Fruit fly (Drosophila melanogaster): ENCODE measurements around the gene CG8012.
A peak's percentile ranks its signal among the peaks of the same experiment; 100 is the strongest.

Gene CG8012

DNA sequence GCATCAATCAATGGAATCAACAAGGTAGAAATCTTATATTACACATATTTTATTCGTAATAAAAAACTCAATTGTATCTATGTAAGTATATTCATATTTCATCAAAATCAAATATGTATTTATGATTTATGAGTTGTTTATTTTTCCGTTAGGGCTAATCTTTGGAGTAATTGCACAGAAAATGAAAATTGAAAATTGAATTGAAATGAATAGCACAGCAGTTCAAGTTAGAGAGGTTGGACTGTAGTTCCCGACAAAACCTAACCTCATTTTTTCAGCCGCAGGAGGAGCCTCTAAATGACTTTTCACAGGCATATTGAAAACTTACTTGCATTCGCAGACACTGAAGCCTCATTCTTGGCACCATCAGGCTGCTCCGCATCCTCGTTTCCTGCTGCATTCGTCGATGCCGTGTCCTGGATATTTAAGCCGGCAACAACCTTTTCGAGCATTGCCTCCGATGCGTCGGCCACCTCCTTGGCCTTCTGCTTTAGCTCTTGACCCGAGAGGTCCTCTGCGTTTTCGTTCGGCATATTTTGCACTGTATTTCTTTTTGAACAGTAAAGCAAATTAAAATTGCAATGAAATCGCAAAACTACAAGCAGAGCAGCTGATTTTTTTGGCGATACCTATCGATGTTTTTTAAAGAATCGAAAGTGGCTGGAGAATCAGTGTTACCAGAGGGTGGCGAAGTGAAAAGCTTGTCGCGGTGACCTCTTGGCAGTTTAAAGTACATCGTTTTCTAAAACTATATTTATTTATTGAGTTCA lies 37.1 kb upstream of the CG8012 start, which contains the start of gene Nmt (continued):
- TF ChIP-seq Fer3 (tag; optimal IDR thresholded peaks at IDR 0.05) = peak; percentile 39
- no peak for TF ChIP-seq repo (GFP tag; optimal IDR thresholded peaks at IDR 0.05)
- TF ChIP-seq TFAM (GFP tag; optimal IDR thresholded peaks at IDR 0.05) = no peak
- no peak for TF ChIP-seq Abd-B (GFP tag; optimal IDR thresholded peaks at IDR 0.05)
- TF ChIP-seq CG15514 (GFP tag; optimal IDR thresholded peaks at IDR 0.05) = peak; percentile 39
- TF ChIP-seq Doc3 (GFP tag; IDR thresholded peaks at IDR 0.05; ENCODE audit: partially characterized antibody) = peak; percentile 67
- TF ChIP-seq jigr1 (GFP tag; IDR thresholded peaks at IDR 0.05) = no peak
- no peak for TF ChIP-seq Hr51 (GFP tag; optimal IDR thresholded peaks at IDR 0.05)
- no peak; the same call in 1 of the 2 replicates for TF ChIP-seq Adf1 (GFP tag; IDR thresholded peaks at IDR 0.05)
- peak; percentile 55; the same call in 1 of the 2 replicates for TF ChIP-seq Rx (GFP tag; IDR thresholded peaks at IDR 0.05)
- peak; percentile 85 for TF ChIP-seq amos (GFP tag; IDR thresholded peaks at IDR 0.05; ENCODE audit: partially characterized antibody)
- TF ChIP-seq CG33557 (GFP tag; optimal IDR thresholded peaks at IDR 0.05) = no peak
- no peak for TF ChIP-seq CG10979 (tag; optimal IDR thresholded peaks at IDR 0.05)
- TF ChIP-seq wek (GFP tag; optimal IDR thresholded peaks at IDR 0.05) = no peak
- peak; percentile 25 for TF ChIP-seq zfh2 (GFP tag; optimal IDR thresholded peaks at IDR 0.05)
- TF ChIP-seq Elba2 (GFP tag; optimal IDR thresholded peaks at IDR 0.05) = no peak
- TF ChIP-seq H2.0 (GFP tag; IDR thresholded peaks at IDR 0.05) = peak; percentile 64; the same call in 1 of the 2 replicates
- TF ChIP-seq CG16815 (GFP tag; optimal IDR thresholded peaks at IDR 0.05) = no peak
- peak; percentile 32 for TF ChIP-seq Ets97D (GFP tag; optimal IDR thresholded peaks at IDR 0.05)
- peak; percentile 37 for TF ChIP-seq unpg (GFP tag; optimal IDR thresholded peaks at IDR 0.05)
- no peak for TF ChIP-seq CG1647 (GFP tag; optimal IDR thresholded peaks at IDR 0.05)
- no peak for TF ChIP-seq CG17802 (tag; optimal IDR thresholded peaks at IDR 0.05)
- TF ChIP-seq Six4 (GFP tag; optimal IDR thresholded peaks at IDR 0.05) = no peak
- no peak for TF ChIP-seq Oli (tag; optimal IDR thresholded peaks at IDR 0.05)
- TF ChIP-seq CG7987 (GFP tag; optimal IDR thresholded peaks at IDR 0.05) = no peak
- TF ChIP-seq CG4854 (GFP tag; optimal IDR thresholded peaks at IDR 0.05) = no peak
- no peak for TF ChIP-seq CG10959 (GFP tag; IDR thresholded peaks at IDR 0.05)
- no peak for TF ChIP-seq sim (GFP tag; IDR thresholded peaks at IDR 0.05)
- TF ChIP-seq Opbp (GFP tag; IDR thresholded peaks at IDR 0.05; ENCODE audit: partially characterized antibody) = peak; percentile 84
- TF ChIP-seq grau (tag; optimal IDR thresholded peaks at IDR 0.05) = peak; percentile 91
- TF ChIP-seq sr (GFP tag; IDR thresholded peaks at IDR 0.05) = no peak
- TF ChIP-seq CG18262 (tag; optimal IDR thresholded peaks at IDR 0.05) = no peak
- TF ChIP-seq vfl (GFP tag; optimal IDR thresholded peaks at IDR 0.05) = no peak
- TF ChIP-seq CG43689 (GFP tag; IDR thresholded peaks at IDR 0.05) = 0 out of 2 replicates have a peak, but pooled peaks have one; percentile 36
- no peak for TF ChIP-seq crc (GFP tag; optimal IDR thresholded peaks at IDR 0.05)
- no peak for TF ChIP-seq pb (GFP tag; optimal IDR thresholded peaks at IDR 0.05)
- peak; percentile 72 for TF ChIP-seq CG7963 (GFP tag; IDR thresholded peaks at IDR 0.05; ENCODE audit: partially characterized antibody)
- TF ChIP-seq CG33213 (GFP tag; optimal IDR thresholded peaks at IDR 0.05) = no peak
- TF ChIP-seq CG10147 (GFP tag; optimal IDR thresholded peaks at IDR 0.05) = no peak
- TF ChIP-seq CG1233 (GFP tag; optimal IDR thresholded peaks at IDR 0.05) = no peak
- no peak for TF ChIP-seq CG12769 (tag; optimal IDR thresholded peaks at IDR 0.05)
- TF ChIP-seq CG30431 (GFP tag; optimal IDR thresholded peaks at IDR 0.05) = no peak
- no peak for TF ChIP-seq Nf-YC (tag; optimal IDR thresholded peaks at IDR 0.05)
- TF ChIP-seq Dad (GFP tag; optimal IDR thresholded peaks at IDR 0.05) = no peak
- no peak for TF ChIP-seq peb (GFP tag; IDR thresholded peaks at IDR 0.05)
- TF ChIP-seq knrl (GFP tag; IDR thresholded peaks at IDR 0.05; ENCODE audit: partially characterized antibody) = peak; percentile 67; the same call in 2 of the 3 replicates
- TF ChIP-seq ems (GFP tag; optimal IDR thresholded peaks at IDR 0.05) = no peak
- no peak for TF ChIP-seq CG18619 (GFP tag; optimal IDR thresholded peaks at IDR 0.05)
- TF ChIP-seq unc-4 (GFP tag; IDR thresholded peaks at IDR 0.05; ENCODE audit: partially characterized antibody) = peak; percentile 81

Measured in whole organism, embryonic.